Worm (Caenorhabditis elegans) whole organism, L2 larva: ENCODE data around the gene Y45F10D.6.

Source experiments
- Y55F3AM.14 ChIP-seq: fragments of 200-800 bp; sonication (Bioruptor generic); optimal IDR thresholded peaks from 2 replicates; lab custom pipeline; 2018; ENCODE audit warnings: mild to moderate bottlenecking, missing genetic modification characterization, missing compliant biosample characterization
- alr-1 ChIP-seq: fragments of 150-350 bp; optimal IDR thresholded peaks from 2 replicates; lab custom pipeline; 2014; ENCODE audit warnings: missing biosample characterization, missing genetic modification characterization
- egl-27 ChIP-seq: sonication (generic microtip); optimal IDR thresholded peaks from 3 replicates; lab custom pipeline; 2017; ENCODE audit warnings: missing biosample characterization, missing genetic modification reagents, missing genetic modification characterization
- nhr-12 ChIP-seq: fragments of 150-350 bp; optimal IDR thresholded peaks from 2 replicates; lab custom pipeline; 2014; ENCODE audit warnings: missing biosample characterization, missing genetic modification characterization
- nhr-237 ChIP-seq: fragments of 150-350 bp; optimal IDR thresholded peaks from 2 replicates; lab custom pipeline; 2014; ENCODE audit warnings: missing biosample characterization, missing genetic modification characterization
- sem-4 ChIP-seq: fragments of 150-350 bp; optimal IDR thresholded peaks from 2 replicates; lab custom pipeline; 2014; ENCODE audit warnings: missing biosample characterization, missing genetic modification reagents, missing genetic modification characterization
- skn-1 ChIP-seq: sonication (generic microtip); optimal IDR thresholded peaks from 2 replicates; lab custom pipeline; 2017; ENCODE audit warnings: missing biosample characterization, missing genetic modification characterization

DNA sequence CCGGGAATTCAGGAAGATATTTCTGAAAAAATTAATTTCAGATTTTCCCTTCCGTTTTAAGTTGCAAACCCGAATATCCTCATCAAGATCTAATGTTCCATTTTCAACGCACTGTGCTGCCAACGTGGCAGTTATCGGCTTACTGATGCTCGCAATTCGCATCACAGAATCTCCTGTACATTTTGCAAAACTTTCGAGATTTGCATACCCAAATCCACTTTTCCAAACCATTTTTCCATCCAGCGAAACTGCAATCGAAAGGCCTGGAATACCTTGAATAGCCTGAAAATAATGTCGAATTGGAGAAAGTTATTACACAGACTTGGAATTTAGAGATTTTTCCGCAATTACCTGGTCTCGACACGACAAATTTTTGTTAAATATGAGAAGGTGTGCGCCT, 12.9 kb downstream of the Y45F10D.6 start:
- TF ChIP-seq egl-27 (tag; lab: Kevin White, UChicago): no peak
- TF ChIP-seq nhr-12 (tag; lab: Kevin White, UChicago): no peak
- no peak for TF ChIP-seq sem-4 (tag; lab: Kevin White, UChicago)
- no peak for TF ChIP-seq alr-1 (tag; lab: Kevin White, UChicago)
- no peak for TF ChIP-seq Y55F3AM.14 (GFP tag; lab: Kevin White, UChicago)
- no peak for TF ChIP-seq nhr-237 (tag; lab: Kevin White, UChicago)
- no peak for TF ChIP-seq skn-1
